Worm (Caenorhabditis elegans): ENCODE measurements around the gene sru-7.

- TF ChIP-seq ets-7 (tag; optimal IDR thresholded peaks at IDR 0.05) (no peak), hmbx-1 (tag; optimal IDR thresholded peaks at IDR 0.05) (no peak), ceh-13 (GFP tag; optimal IDR thresholded peaks at IDR 0.05) (no peak), ama-1 (optimal IDR thresholded peaks at IDR 0.05) (no peak), flt-1 (GFP tag; IDR thresholded peaks at IDR 0.05) (no peak), F13C5.2 (tag; optimal IDR thresholded peaks at IDR 0.05) (no peak), hmg-4 (GFP tag; optimal IDR thresholded peaks at IDR 0.05) (no peak), ceh-36 (tag; optimal IDR thresholded peaks at IDR 0.05) (no peak), hnd-1 (tag; optimal IDR thresholded peaks at IDR 0.05) (no peak)
Measured at ce11 chrIV:8514546-8514945, 22.2 kb downstream of the sru-7 start.
